Worm (Caenorhabditis elegans): ENCODE data around the gene Y113G7C.1.

ce11 chrV:20297650-20298049, 19.9 kb upstream of the Y113G7C.1 start, which contains the start of gene ZC15.5:
- no peak for TF ChIP-seq mbf-1 (tag; optimal IDR thresholded peaks at IDR 0.05)
- TF ChIP-seq ZK546.5 (tag; optimal IDR thresholded peaks at IDR 0.05): no peak
- TF ChIP-seq skn-1 (tag; optimal IDR thresholded peaks at IDR 0.05): no peak
- no peak for TF ChIP-seq egl-27 (tag; optimal IDR thresholded peaks at IDR 0.05)
- no peak for TF ChIP-seq nhr-11 (tag; optimal IDR thresholded peaks at IDR 0.05)
- TF ChIP-seq lin-13 (GFP tag; optimal IDR thresholded peaks at IDR 0.05): no peak
- TF ChIP-seq elt-1 (tag; optimal IDR thresholded peaks at IDR 0.05): no peak
- no peak for TF ChIP-seq gmeb-1 (tag; optimal IDR thresholded peaks at IDR 0.05)
- TF ChIP-seq nhr-237 (tag; optimal IDR thresholded peaks at IDR 0.05): no peak
- no peak for TF ChIP-seq elt-3 (tag; optimal IDR thresholded peaks at IDR 0.05)
- TF ChIP-seq unc-62 (GFP tag; optimal IDR thresholded peaks at IDR 0.05): no peak
- TF ChIP-seq nhr-25 (tag; optimal IDR thresholded peaks at IDR 0.05): no peak
- no peak for TF ChIP-seq ama-1 (optimal IDR thresholded peaks at IDR 0.05)

All from whole organism, L2 larva.